Fruit fly (Drosophila melanogaster) whole organism, embryonic: ENCODE data around the gene mAcon1.

Source experiments
- Adf1 ChIP-seq: fragments of 200-800 bp; sonication (Bioruptor generic); IDR thresholded peaks from 2 replicates; pipeline ENCODE4 v1.3.6; 2022; ENCODE audit warnings: missing biosample characterization, missing genetic modification characterization
- Blimp-1 ChIP-seq: fragments of 200-800 bp; sonication (Bioruptor generic); optimal IDR thresholded peaks from 3 replicates; lab custom pipeline; 2018; ENCODE audit warnings: missing biosample characterization, missing genetic modification characterization, mild to moderate bottlenecking, moderate library complexity, missing genetic modification reagents
- CG10959 ChIP-seq: fragments of 200-800 bp; sonication (Bioruptor generic); IDR thresholded peaks from 2 replicates; pipeline ENCODE4 v1.3.6; 2022; ENCODE audit warnings: missing biosample characterization, missing genetic modification characterization
- CG10979 ChIP-seq: fragments of 200-800 bp; sonication (Bioruptor generic); optimal IDR thresholded peaks from 2 replicates; lab custom pipeline; 2018; ENCODE audit warnings: missing biosample characterization, mild to moderate bottlenecking, missing genetic modification characterization, moderate library complexity
- CG12299 ChIP-seq: fragments of 200-800 bp; sonication (Bioruptor generic); optimal IDR thresholded peaks from 2 replicates; lab custom pipeline; 2018; ENCODE audit warnings: missing biosample characterization, mild to moderate bottlenecking, missing genetic modification characterization
- CG13123 ChIP-seq: fragments of 200-800 bp; sonication (Bioruptor generic); optimal IDR thresholded peaks from 2 replicates; lab custom pipeline; 2016; ENCODE audit warnings: missing biosample characterization, missing genetic modification characterization
- CG13296 ChIP-seq: fragments of 200-800 bp; sonication (Bioruptor generic); optimal IDR thresholded peaks from 3 replicates; lab custom pipeline; 2018; ENCODE audit warnings: missing biosample characterization, mild to moderate bottlenecking, missing genetic modification characterization
- CG13775 ChIP-seq: fragments of 200-800 bp; sonication (Bioruptor generic); optimal IDR thresholded peaks from 3 replicates; lab custom pipeline; 2017; ENCODE audit warnings: missing biosample characterization, mild to moderate bottlenecking, missing genetic modification characterization
- CG14014 ChIP-seq: fragments of 200-800 bp; sonication (Bioruptor generic); IDR thresholded peaks from 2 replicates; pipeline ENCODE4 v1.3.6; 2022; ENCODE audit warnings: missing biosample characterization, missing genetic modification characterization
- CG1647 ChIP-seq: fragments of 200-800 bp; sonication (Bioruptor generic); optimal IDR thresholded peaks from 3 replicates; lab custom pipeline; 2016; ENCODE audit warnings: missing biosample characterization, missing genetic modification characterization
- CG1792 ChIP-seq: fragments of 200-800 bp; sonication (Bioruptor generic); optimal IDR thresholded peaks from 2 replicates; lab custom pipeline; 2016; ENCODE audit warnings: missing biosample characterization, missing genetic modification characterization
- CG18619 ChIP-seq: fragments of 200-800 bp; sonication (Bioruptor generic); optimal IDR thresholded peaks from 3 replicates; lab custom pipeline; 2017; ENCODE audit warnings: missing biosample characterization, mild to moderate bottlenecking, missing genetic modification characterization
- CG2199 ChIP-seq: fragments of 200-800 bp; sonication (Bioruptor generic); IDR thresholded peaks from 3 replicates; pipeline ENCODE4 v1.3.6; 2022; ENCODE audit warnings: missing biosample characterization, missing genetic modification characterization
- CG2678 ChIP-seq: fragments of 200-800 bp; sonication (Bioruptor generic); optimal IDR thresholded peaks from 3 replicates; lab custom pipeline; 2019; ENCODE audit warnings: missing biosample characterization, mild to moderate bottlenecking, missing genetic modification characterization, moderate library complexity
- CG3163 ChIP-seq: fragments of 200-800 bp; sonication (Bioruptor generic); optimal IDR thresholded peaks from 3 replicates; lab custom pipeline; 2016; ENCODE audit warnings: missing biosample characterization, missing genetic modification characterization
- CG32532 ChIP-seq: fragments of 200-800 bp; sonication (Bioruptor generic); IDR thresholded peaks from 2 replicates; pipeline ENCODE4 v1.3.6; 2022; ENCODE audit warnings: missing biosample characterization, missing genetic modification characterization
- CG7357 ChIP-seq: fragments of 200-800 bp; sonication (Bioruptor generic); IDR thresholded peaks from 3 replicates; pipeline ENCODE4 v1.3.6; 2022; ENCODE audit warnings: missing biosample characterization, missing genetic modification characterization
- CG8281 ChIP-seq: fragments of 200-800 bp; sonication (Bioruptor generic); optimal IDR thresholded peaks from 2 replicates; lab custom pipeline; 2018; ENCODE audit warnings: missing biosample characterization, mild to moderate bottlenecking, missing genetic modification characterization, moderate library complexity
- CG9727 ChIP-seq: fragments of 200-800 bp; sonication (Bioruptor generic); optimal IDR thresholded peaks from 3 replicates; lab custom pipeline; 2017; ENCODE audit warnings: missing biosample characterization, mild to moderate bottlenecking, missing genetic modification characterization
- CoRest ChIP-seq: fragments of 200-800 bp; sonication (Bioruptor generic); optimal IDR thresholded peaks from 3 replicates; lab custom pipeline; 2018; ENCODE audit warnings: missing biosample characterization, mild to moderate bottlenecking, missing genetic modification characterization, moderate library complexity
- CrebB ChIP-seq: fragments of 200-800 bp; sonication (Bioruptor generic); optimal IDR thresholded peaks from 3 replicates; lab custom pipeline; 2018; ENCODE audit warnings: missing biosample characterization, mild to moderate bottlenecking, missing genetic modification characterization
- D19A ChIP-seq: fragments of 200-800 bp; optimal IDR thresholded peaks from 3 replicates; lab custom pipeline; 2019; ENCODE audit warnings: missing biosample characterization, mild to moderate bottlenecking, missing genetic modification characterization, moderate library complexity
- Deaf1 ChIP-seq: fragments of 200-800 bp; optimal IDR thresholded peaks from 3 replicates; lab custom pipeline; 2019; ENCODE audit warnings: missing biosample characterization, mild to moderate bottlenecking, missing genetic modification characterization, moderate library complexity
- Dip3 ChIP-seq: fragments of 200-800 bp; sonication (Bioruptor generic); optimal IDR thresholded peaks from 3 replicates; lab custom pipeline; 2016; ENCODE audit warnings: missing biosample characterization, missing genetic modification characterization
- Doc2 ChIP-seq: fragments of 200-800 bp; sonication (Bioruptor generic); IDR thresholded peaks from 2 replicates; pipeline ENCODE4 v1.3.6; 2022; ENCODE audit warnings: missing biosample characterization, missing genetic modification characterization
- Drgx ChIP-seq: fragments of 200-800 bp; sonication (Bioruptor generic); IDR thresholded peaks from 2 replicates; pipeline ENCODE4 v1.3.6; 2022; ENCODE audit warnings: missing biosample characterization, missing genetic modification characterization
- E2f1 ChIP-seq: fragments of 200-800 bp; sonication (Bioruptor generic); IDR thresholded peaks from 2 replicates; pipeline ENCODE4 v1.3.6; 2022; ENCODE audit warnings: missing biosample characterization, missing genetic modification characterization
- Elba2 ChIP-seq: fragments of 200-800 bp; sonication (Bioruptor generic); optimal IDR thresholded peaks from 3 replicates; lab custom pipeline; 2016; ENCODE audit warnings: missing biosample characterization, missing genetic modification characterization
- HmgD ChIP-seq: fragments of 200-800 bp; sonication (Bioruptor generic); optimal IDR thresholded peaks from 3 replicates; lab custom pipeline; 2016; ENCODE audit warnings: missing biosample characterization, missing genetic modification characterization
- MBD-R2 ChIP-seq: fragments of 200-800 bp; sonication (Bioruptor generic); IDR thresholded peaks from 2 replicates; pipeline ENCODE4 v1.3.6; 2022; ENCODE audit warnings: missing biosample characterization, missing genetic modification characterization
- Optix ChIP-seq: fragments of 200-800 bp; sonication (Bioruptor generic); IDR thresholded peaks from 3 replicates; pipeline ENCODE4 v1.3.6; 2022; ENCODE audit warnings: missing biosample characterization, missing genetic modification characterization
- Ptx1 ChIP-seq: fragments of 200-800 bp; sonication (Bioruptor generic); IDR thresholded peaks from 2 replicates; pipeline ENCODE4 v1.3.6; 2022; ENCODE audit warnings: missing biosample characterization, missing genetic modification characterization
- bcd ChIP-seq: fragments of 200-800 bp; sonication (Bioruptor generic); optimal IDR thresholded peaks from 2 replicates; lab custom pipeline; 2017; ENCODE audit warnings: missing biosample characterization, mild to moderate bottlenecking, missing genetic modification characterization
- dan ChIP-seq: fragments of 200-800 bp; sonication (Bioruptor generic); IDR thresholded peaks from 2 replicates; pipeline ENCODE4 v1.3.6; 2022; ENCODE audit warnings: missing biosample characterization, missing genetic modification characterization
- dimm ChIP-seq: fragments of 200-800 bp; sonication (Bioruptor generic); IDR thresholded peaks from 2 replicates; pipeline ENCODE4 v1.3.6; 2022; ENCODE audit warnings: missing biosample characterization, missing genetic modification characterization
- grn ChIP-seq: fragments of 200-800 bp; sonication (Bioruptor generic); optimal IDR thresholded peaks from 3 replicates; lab custom pipeline; 2017; ENCODE audit warnings: missing biosample characterization, missing genetic modification characterization
- gsb ChIP-seq: fragments of 200-800 bp; sonication (Bioruptor generic); IDR thresholded peaks from 2 replicates; pipeline ENCODE4 v1.3.6; 2022; ENCODE audit warnings: missing biosample characterization, missing genetic modification characterization
- hth ChIP-seq: fragments of >200 bp; optimal IDR thresholded peaks from 2 replicates; lab custom pipeline; 2017; ENCODE audit warnings: inconsistent platforms
- kay ChIP-seq: fragments of 200-800 bp; sonication (Bioruptor generic); optimal IDR thresholded peaks from 2 replicates; lab custom pipeline; 2016; ENCODE audit warnings: missing biosample characterization, missing genetic modification characterization
- lbe ChIP-seq: fragments of 200-800 bp; sonication (Bioruptor generic); optimal IDR thresholded peaks from 2 replicates; lab custom pipeline; 2016; ENCODE audit warnings: missing biosample characterization, mild to moderate bottlenecking, missing genetic modification characterization
- lmd ChIP-seq: fragments of 200-800 bp; sonication (Bioruptor generic); IDR thresholded peaks from 2 replicates; pipeline ENCODE4 v1.3.6; 2022; ENCODE audit warnings: missing biosample characterization, missing genetic modification characterization
- lov ChIP-seq, 2 experiments: fragments of 200-800 bp in 1 of 2; fragments of >200 bp in 1 of 2; sonication (Bioruptor generic) in 1 of 2; IDR thresholded peaks in 1 of 2; optimal IDR thresholded peaks in 1 of 2; 2 replicates in 1 of 2; 3 replicates in 1 of 2; pipeline versions ENCODE4 v1.3.6 to Lab custom; 2017 to 2022; ENCODE audit warnings: missing biosample characterization in 1 of 2, missing genetic modification characterization in 1 of 2
- mld ChIP-seq: fragments of 200-800 bp; sonication (Bioruptor generic); IDR thresholded peaks from 3 replicates; pipeline ENCODE4 v1.3.6; 2022; ENCODE audit warnings: missing biosample characterization, missing genetic modification characterization; ENCODE audit not compliant: partially characterized antibody
- org-1 ChIP-seq: fragments of 200-800 bp; sonication (Bioruptor generic); optimal IDR thresholded peaks from 2 replicates; lab custom pipeline; 2017; ENCODE audit warnings: missing biosample characterization, missing genetic modification characterization
- p53 ChIP-seq: fragments of 200-800 bp; sonication (Bioruptor generic); optimal IDR thresholded peaks from 2 replicates; lab custom pipeline; 2016; ENCODE audit warnings: missing biosample characterization, missing genetic modification characterization
- pho ChIP-seq: fragments of 200-800 bp; sonication (Bioruptor generic); optimal IDR thresholded peaks from 2 replicates; lab custom pipeline; 2016; ENCODE audit warnings: missing biosample characterization, missing genetic modification characterization
- toy ChIP-seq: fragments of 200-800 bp; sonication (Bioruptor generic); IDR thresholded peaks from 2 replicates; pipeline ENCODE4 v1.3.6; 2022; ENCODE audit warnings: missing biosample characterization, missing genetic modification characterization
- trem ChIP-seq: fragments of 200-800 bp; optimal IDR thresholded peaks from 3 replicates; lab custom pipeline; 2019; ENCODE audit warnings: missing biosample characterization, mild to moderate bottlenecking, missing genetic modification characterization, moderate library complexity
- vfl ChIP-seq: fragments of 200-800 bp; sonication (Bioruptor generic); optimal IDR thresholded peaks from 2 replicates; lab custom pipeline; 2016; ENCODE audit warnings: missing biosample characterization, missing genetic modification characterization
- zfh1 ChIP-seq: fragments of 200-800 bp; sonication (Bioruptor generic); IDR thresholded peaks from 3 replicates; pipeline ENCODE4 v1.3.6; 2022; ENCODE audit warnings: missing biosample characterization, missing genetic modification characterization
- zfh2 ChIP-seq: fragments of 200-800 bp; sonication (Bioruptor generic); optimal IDR thresholded peaks from 2 replicates; lab custom pipeline; 2016; ENCODE audit warnings: missing biosample characterization, missing genetic modification characterization

Gene mAcon1

dm6 chr2L:21214961-21215362, 46.6 kb downstream of the mAcon1 start (continued):
- TF ChIP-seq CG13775 (GFP tag; lab: Kevin White, UChicago): peak; percentile 13
- TF ChIP-seq Dip3: peak; percentile 29
- TF ChIP-seq vfl (GFP tag; lab: Kevin White, UChicago): peak; percentile 3
- TF ChIP-seq CoRest (tag; lab: Kevin White, UChicago): no peak
- TF ChIP-seq bcd: peak; percentile 36
- TF ChIP-seq CG2678 (tag; lab: Kevin White, UChicago): no peak
- 0 out of 2 replicates have a peak, but pooled peaks have one; percentile 15 for TF ChIP-seq Adf1 (GFP tag; lab: Robert Waterston, UW)
- TF ChIP-seq CG12299 (tag; lab: Kevin White, UChicago): no peak
- no peak for TF ChIP-seq org-1 (GFP tag; lab: Kevin White, UChicago)
- peak; percentile 37 for TF ChIP-seq Elba2 (GFP tag; lab: Kevin White, UChicago)
- TF ChIP-seq MBD-R2 (GFP tag; lab: Robert Waterston, UW): no peak; the same call in 1 of the 2 replicates
- peak; percentile 96 for TF ChIP-seq CG2199 (GFP tag; lab: Robert Waterston, UW)
- TF ChIP-seq kay (GFP tag; lab: Kevin White, UChicago): no peak
- 0 out of 2 replicates have a peak, but pooled peaks have one; percentile 17 for TF ChIP-seq CG14014
- TF ChIP-seq mld: peak; percentile 66; the same call in 2 of the 3 replicates
- TF ChIP-seq CG9727 (GFP tag; lab: Kevin White, UChicago): peak; percentile 5
- TF ChIP-seq CG10979 (tag; lab: Kevin White, UChicago): peak; percentile 5
- no peak; the same call in none of the 2 replicates for TF ChIP-seq CG32532 (GFP tag; lab: Robert Waterston, UW)
- TF ChIP-seq toy (GFP tag; lab: Robert Waterston, UW): 0 out of 2 replicates have a peak, but pooled peaks have one; percentile 11
- TF ChIP-seq CG7357 (GFP tag; lab: Robert Waterston, UW): no peak
- TF ChIP-seq zfh1 (GFP tag; lab: Robert Waterston, UW): peak; percentile 77; the same call in 2 of the 3 replicates
- no peak for TF ChIP-seq CG18619 (GFP tag; lab: Kevin White, UChicago)
- no peak for TF ChIP-seq pho (GFP tag; lab: Kevin White, UChicago)
- no peak for TF ChIP-seq CG8281 (tag; lab: Kevin White, UChicago)
- no peak for TF ChIP-seq gsb (GFP tag; lab: Robert Waterston, UW)
- TF ChIP-seq dimm (GFP tag; lab: Robert Waterston, UW): no peak
- no peak for TF ChIP-seq lov (optimal IDR thresholded peaks at IDR 0.05; lab: Kevin White, UChicago)
- TF ChIP-seq lov (GFP tag; IDR thresholded peaks at IDR 0.05; lab: Robert Waterston, UW): no peak; the same call in 2 of the 3 replicates
- TF ChIP-seq lbe (GFP tag; lab: Kevin White, UChicago): peak; percentile 38
- no peak for TF ChIP-seq grn (GFP tag; lab: Kevin White, UChicago)
- 0 out of 3 replicates have a peak, but pooled peaks have one; percentile 15 for TF ChIP-seq Optix
- TF ChIP-seq CG1792 (GFP tag; lab: Kevin White, UChicago): peak; percentile 16
- no peak for TF ChIP-seq Blimp-1 (GFP tag; lab: Kevin White, UChicago)
- TF ChIP-seq CG10959: peak; percentile 62; the same call in 1 of the 2 replicates
- TF ChIP-seq CG13296 (GFP tag; lab: Kevin White, UChicago): no peak
- peak; percentile 29 for TF ChIP-seq D19A (tag; lab: Kevin White, UChicago)
- 0 out of 2 replicates have a peak, but pooled peaks have one; percentile 26 for TF ChIP-seq E2f1 (GFP tag; lab: Robert Waterston, UW)
- peak; percentile 27 for TF ChIP-seq Deaf1 (tag; lab: Kevin White, UChicago)
- TF ChIP-seq hth (lab: Kevin White, UChicago): no peak
- TF ChIP-seq zfh2 (GFP tag; lab: Kevin White, UChicago): peak; percentile 51
- 0 out of 2 replicates have a peak, but pooled peaks have one; percentile 27 for TF ChIP-seq Ptx1 (GFP tag; lab: Robert Waterston, UW)
- peak; percentile 9 for TF ChIP-seq CG3163 (GFP tag; lab: Kevin White, UChicago)
- TF ChIP-seq Drgx (GFP tag; lab: Robert Waterston, UW): no peak
- no peak for TF ChIP-seq CrebB (tag; lab: Kevin White, UChicago)
- no peak for TF ChIP-seq p53 (GFP tag; lab: Kevin White, UChicago)
- no peak for TF ChIP-seq dan (GFP tag; lab: Robert Waterston, UW)
- TF ChIP-seq HmgD (GFP tag; lab: Kevin White, UChicago): peak; percentile 19
- TF ChIP-seq Doc2: no peak
- TF ChIP-seq trem (tag; lab: Kevin White, UChicago): no peak
- no peak for TF ChIP-seq CG13123 (GFP tag; lab: Kevin White, UChicago)
- peak; percentile 54 for TF ChIP-seq CG1647 (GFP tag; lab: Kevin White, UChicago)
- TF ChIP-seq lmd (GFP tag; lab: Robert Waterston, UW): no peak; the same call in 1 of the 2 replicates
